Fruit fly (Drosophila melanogaster): ENCODE measurements around the gene CG13678.

CG13678 gene

dm6 chr3L:8180464-8181137 lies 41.3 kb upstream of the CG13678 start, which contains the start of the genes mthl7 and Uxs (continued):
- TF ChIP-seq bigmax (GFP tag; optimal IDR thresholded peaks at IDR 0.05) (peak; percentile 55), vnd (GFP tag; IDR thresholded peaks at IDR 0.05; ENCODE audit: partially characterized antibody) (no peak), Sry-δ (GFP tag; optimal IDR thresholded peaks at IDR 0.05) (peak; percentile 24), pho (GFP tag; optimal IDR thresholded peaks at IDR 0.05) (no peak), NC2β (GFP tag; optimal IDR thresholded peaks at IDR 0.05) (no peak), vvl (GFP tag; IDR thresholded peaks at IDR 0.05) (0 out of 2 replicates have a peak, but pooled peaks have one; percentile 10), Dref (GFP tag; IDR thresholded peaks at IDR 0.05) (peak; percentile 47), B-H2 (GFP tag; optimal IDR thresholded peaks at IDR 0.05) (no peak), HLHmδ (GFP tag; optimal IDR thresholded peaks at IDR 0.05) (no peak), Eip74EF (GFP tag; optimal IDR thresholded peaks at IDR 0.05) (no peak), CG33557 (GFP tag; optimal IDR thresholded peaks at IDR 0.05) (no peak), rib (GFP tag; IDR thresholded peaks at IDR 0.05) (no peak), HLH4C (GFP tag; IDR thresholded peaks at IDR 0.05; ENCODE audit: partially characterized antibody) (no peak; the same call in 2 of the 3 replicates), H15 (GFP tag; IDR thresholded peaks at IDR 0.05) (no peak), gfzf (GFP tag; optimal IDR thresholded peaks at IDR 0.05) (peak; percentile 84), pan (optimal IDR thresholded peaks at IDR 0.05) (no peak), pan (GFP tag; optimal IDR thresholded peaks at IDR 0.05 in 1 of 2, IDR thresholded peaks at IDR 0.05 in 1 of 2) (no peak), CG12659 (GFP tag; optimal IDR thresholded peaks at IDR 0.05) (peak; percentile 1), CG8478 (optimal IDR thresholded peaks at IDR 0.05) (no peak), CG17359 (tag; optimal IDR thresholded peaks at IDR 0.05) (no peak), pzg (GFP tag; optimal IDR thresholded peaks at IDR 0.05) (peak; percentile 70), Gsc (GFP tag; IDR thresholded peaks at IDR 0.05) (no peak), CG13624 (GFP tag; optimal IDR thresholded peaks at IDR 0.05) (no peak), CG16779 (GFP tag; IDR thresholded peaks at IDR 0.05) (no peak), CG15514 (GFP tag; optimal IDR thresholded peaks at IDR 0.05) (peak; percentile 45), CG34376 (GFP tag; optimal IDR thresholded peaks at IDR 0.05) (peak; percentile 1), stwl (tag; optimal IDR thresholded peaks at IDR 0.05) (peak; percentile 4)

- TF ChIP-seq Spps (tag; optimal IDR thresholded peaks at IDR 0.05) (no peak), cg (GFP tag; optimal IDR thresholded peaks at IDR 0.05) (no peak), Taf1 (GFP tag; IDR thresholded peaks at IDR 0.05) (0 out of 2 replicates have a peak, but pooled peaks have one; percentile 38), Usf (GFP tag; optimal IDR thresholded peaks at IDR 0.05) (no peak), Lpt (GFP tag; optimal IDR thresholded peaks at IDR 0.05) (no peak), nom (GFP tag; optimal IDR thresholded peaks at IDR 0.05) (peak; percentile 40), CG8281 (tag; optimal IDR thresholded peaks at IDR 0.05) (no peak), gro (GFP tag; optimal IDR thresholded peaks at IDR 0.05) (peak; percentile 70), CG6689 (GFP tag; IDR thresholded peaks at IDR 0.05) (peak; percentile 46), Dip2 (GFP tag; IDR thresholded peaks at IDR 0.05) (no peak), gcm (GFP tag; optimal IDR thresholded peaks at IDR 0.05) (no peak), Hand (GFP tag; optimal IDR thresholded peaks at IDR 0.05) (no peak), Med (GFP tag) (peak; percentile 84), trh (GFP tag; optimal IDR thresholded peaks at IDR 0.05) (no peak), wek (GFP tag; optimal IDR thresholded peaks at IDR 0.05) (no peak), CG14965 (GFP tag; optimal IDR thresholded peaks at IDR 0.05; ENCODE audit: borderline replicate concordance) (no peak), Dref (GFP tag; IDR thresholded peaks at IDR 0.05) (no peak), CHES-1-like (GFP tag; optimal IDR thresholded peaks at IDR 0.05) (peak; percentile 44), cato (GFP tag; optimal IDR thresholded peaks at IDR 0.05; ENCODE audit: borderline replicate concordance) (no peak), HmgD (GFP tag; optimal IDR thresholded peaks at IDR 0.05) (peak; percentile 49), mirr (GFP tag; optimal IDR thresholded peaks at IDR 0.05) (peak; percentile 93), CG10366 (GFP tag; IDR thresholded peaks at IDR 0.05) (peak; percentile 41; the same call in 1 of the 2 replicates)
These were observed 36.4 kb upstream of the CG13678 start for dm6 chr3L:8185263-8186227.

Data from whole organism, embryonic.